Worm (Caenorhabditis elegans) whole organism, young adult: Measurements from ENCODE around the gene C06G1.1.

Source experiments
- B0261.1 ChIP-seq: sonication (generic microtip); optimal IDR thresholded peaks from 2 replicates; lab custom pipeline; 2016; ENCODE audit warnings: mild to moderate bottlenecking, missing genetic modification characterization, moderate library complexity, missing compliant biosample characterization
- C17E4.6 ChIP-seq: fragments of 200-800 bp; sonication (Bioruptor generic); IDR thresholded peaks from 2 replicates; pipeline ENCODE4 v1.3.6; 2022; ENCODE audit warnings: missing genetic modification reagents, missing genetic modification characterization, missing compliant biosample characterization
- D2030.7 ChIP-seq: fragments of 200-800 bp; sonication (Bioruptor generic); IDR thresholded peaks from 2 replicates; pipeline ENCODE4 v1.3.6; 2022; ENCODE audit warnings: missing genetic modification reagents, missing genetic modification characterization, missing compliant biosample characterization
- F37B4.10 ChIP-seq: fragments of 200-800 bp; sonication (Bioruptor generic); IDR thresholded peaks from 2 replicates; pipeline ENCODE4 v1.3.6; 2022; ENCODE audit warnings: missing genetic modification characterization, missing compliant biosample characterization
- F49E8.2 ChIP-seq: sonication (generic microtip); optimal IDR thresholded peaks from 3 replicates; lab custom pipeline; 2017; ENCODE audit warnings: missing genetic modification characterization, mild to moderate bottlenecking, missing compliant biosample characterization, antibody characterized with exemption, moderate library complexity; ENCODE audit not compliant: insufficient read depth
- F52B5.7 ChIP-seq: sonication (generic microtip); optimal IDR thresholded peaks from 2 replicates; lab custom pipeline; 2016; ENCODE audit warnings: mild to moderate bottlenecking, missing genetic modification characterization, missing compliant biosample characterization
- F57A8.1 ChIP-seq: fragments of 200-800 bp; sonication (Bioruptor generic); optimal IDR thresholded peaks from 2 replicates; lab custom pipeline; 2018; ENCODE audit warnings: mild to moderate bottlenecking, missing genetic modification characterization, moderate library complexity, missing compliant biosample characterization
- T07F8.4 ChIP-seq: sonication (generic microtip); optimal IDR thresholded peaks from 2 replicates; lab custom pipeline; 2016; ENCODE audit warnings: mild to moderate bottlenecking, missing genetic modification characterization, moderate library complexity, missing compliant biosample characterization
- Y95B8A.8 ChIP-seq: fragments of 200-800 bp; sonication (Bioruptor generic); IDR thresholded peaks from 2 replicates; pipeline ENCODE4 v1.3.6; 2022; ENCODE audit warnings: missing genetic modification reagents, missing genetic modification characterization, missing compliant biosample characterization
- ZK185.1 ChIP-seq: sonication (generic microtip); optimal IDR thresholded peaks from 2 replicates; lab custom pipeline; 2016; ENCODE audit warnings: mild to moderate bottlenecking, missing genetic modification characterization, missing compliant biosample characterization; ENCODE audit not compliant: poor library complexity, severe bottlenecking
- akir-1 ChIP-seq: fragments of 200-800 bp; sonication (Bioruptor generic); optimal IDR thresholded peaks from 2 replicates; lab custom pipeline; 2018; ENCODE audit warnings: mild to moderate bottlenecking, missing genetic modification characterization, moderate library complexity, missing compliant biosample characterization
- ama-1 ChIP-seq, 3 experiments: fragments of 150-350 bp in 1 of 3; sonication (generic microtip) in 2 of 3; optimal IDR thresholded peaks; 2 replicates each; lab custom pipeline; 2014 to 2018; ENCODE audit warnings: missing biosample characterization in 2 of 3, missing genetic modification characterization in 2 of 3, missing genetic modification reagents in 2 of 3
- athp-1 ChIP-seq: sonication (generic microtip); optimal IDR thresholded peaks from 2 replicates; lab custom pipeline; 2017; ENCODE audit warnings: mild to moderate bottlenecking, missing genetic modification characterization, missing compliant biosample characterization
- attf-6 ChIP-seq: fragments of 200-800 bp; sonication (Bioruptor generic); IDR thresholded peaks from 2 replicates; pipeline ENCODE4 v1.3.6; 2022; ENCODE audit warnings: missing genetic modification reagents, missing genetic modification characterization, missing compliant biosample characterization
- cebp-2 ChIP-seq: fragments of 200-800 bp; sonication (Bioruptor generic); IDR thresholded peaks from 2 replicates; pipeline ENCODE4 v1.3.6; 2022; ENCODE audit warnings: missing genetic modification characterization, missing compliant biosample characterization
- ceh-100 ChIP-seq: fragments of 200-800 bp; sonication (Bioruptor generic); IDR thresholded peaks from 2 replicates; pipeline ENCODE4 v1.3.6; 2022; ENCODE audit warnings: missing genetic modification reagents, missing genetic modification characterization, missing compliant biosample characterization
- ceh-58 ChIP-seq: fragments of 200-800 bp; sonication (Bioruptor generic); IDR thresholded peaks from 2 replicates; pipeline ENCODE4 v1.3.6; 2022; ENCODE audit warnings: missing genetic modification characterization, missing compliant biosample characterization
- ceh-79 ChIP-seq: sonication (generic microtip); optimal IDR thresholded peaks from 2 replicates; lab custom pipeline; 2017; ENCODE audit warnings: mild to moderate bottlenecking, missing genetic modification characterization, missing compliant biosample characterization
- chd-7 ChIP-seq: sonication (generic microtip); optimal IDR thresholded peaks from 2 replicates; lab custom pipeline; 2016; ENCODE audit warnings: mild to moderate bottlenecking, missing genetic modification characterization, moderate library complexity, missing compliant biosample characterization
- dox-1 ChIP-seq: fragments of 200-800 bp; sonication (Bioruptor generic); IDR thresholded peaks from 2 replicates; pipeline ENCODE4 v1.3.6; 2022; ENCODE audit warnings: missing genetic modification reagents, missing genetic modification characterization, missing compliant biosample characterization
- dpl-1 ChIP-seq: fragments of 150-350 bp; optimal IDR thresholded peaks from 2 replicates; lab custom pipeline; 2014; ENCODE audit warnings: missing biosample characterization, missing genetic modification reagents, missing genetic modification characterization
- egrh-3 ChIP-seq: fragments of 200-800 bp; sonication (Bioruptor generic); IDR thresholded peaks from 2 replicates; pipeline ENCODE4 v1.3.6; 2022; ENCODE audit warnings: missing genetic modification reagents, missing genetic modification characterization, missing compliant biosample characterization
- ekl-4 ChIP-seq: fragments of 200-800 bp; sonication (Bioruptor generic); IDR thresholded peaks from 2 replicates; pipeline ENCODE4 v1.3.6; 2022; ENCODE audit warnings: missing genetic modification reagents, missing genetic modification characterization, missing compliant biosample characterization
- fkh-3 ChIP-seq: sonication (generic microtip); optimal IDR thresholded peaks from 2 replicates; lab custom pipeline; 2016; ENCODE audit warnings: mild to moderate bottlenecking, missing genetic modification characterization, missing compliant biosample characterization
- him-1 ChIP-seq: sonication (generic microtip); optimal IDR thresholded peaks from 2 replicates; lab custom pipeline; 2016; ENCODE audit warnings: missing genotype, missing genetic modification reagents, missing genetic modification characterization, missing compliant biosample characterization
- hmg-1.2 ChIP-seq: fragments of 200-800 bp; sonication (Bioruptor generic); IDR thresholded peaks from 2 replicates; pipeline ENCODE4 v1.3.6; 2022; ENCODE audit warnings: missing genetic modification reagents, missing genetic modification characterization, missing compliant biosample characterization
- hmg-20 ChIP-seq: fragments of 200-800 bp; sonication (Bioruptor generic); IDR thresholded peaks from 2 replicates; pipeline ENCODE4 v1.3.6; 2022; ENCODE audit warnings: missing genetic modification reagents, missing genetic modification characterization, missing compliant biosample characterization
- hsf-1 ChIP-seq: fragments of 200-800 bp; sonication (Bioruptor generic); IDR thresholded peaks from 2 replicates; pipeline ENCODE4 v1.3.6; 2022; ENCODE audit warnings: missing genetic modification reagents, missing genetic modification characterization, missing compliant biosample characterization
- lsy-27 ChIP-seq: sonication (generic microtip); optimal IDR thresholded peaks from 2 replicates; lab custom pipeline; 2017; ENCODE audit warnings: missing genetic modification characterization, mild to moderate bottlenecking, missing compliant biosample characterization, antibody characterized with exemption, missing genotype, borderline replicate concordance; ENCODE audit not compliant: insufficient read depth
- mel-28 ChIP-seq: sonication (generic microtip); optimal IDR thresholded peaks from 2 replicates; lab custom pipeline; 2016; ENCODE audit warnings: borderline replicate concordance, mild to moderate bottlenecking, missing genetic modification characterization, missing compliant biosample characterization
- mes-4 ChIP-seq: sonication (generic microtip); optimal IDR thresholded peaks from 2 replicates; lab custom pipeline; 2016; ENCODE audit warnings: missing genotype, missing genetic modification characterization, missing compliant biosample characterization
- nfya-2 ChIP-seq: fragments of 200-800 bp; sonication (Bioruptor generic); IDR thresholded peaks from 2 replicates; pipeline ENCODE4 v1.3.6; 2022; ENCODE audit warnings: missing genetic modification reagents, missing genetic modification characterization, missing compliant biosample characterization
- repo-1 ChIP-seq: sonication (generic microtip); optimal IDR thresholded peaks from 2 replicates; lab custom pipeline; 2017; ENCODE audit warnings: mild to moderate bottlenecking, missing genetic modification characterization, missing compliant biosample characterization
- snpc-1.1 ChIP-seq: sonication (generic microtip); optimal IDR thresholded peaks from 2 replicates; lab custom pipeline; 2017; ENCODE audit warnings: missing genetic modification characterization, mild to moderate bottlenecking, missing compliant biosample characterization, antibody characterized with exemption, moderate library complexity, missing genotype, missing genetic modification reagents; ENCODE audit not compliant: insufficient read depth
- snpc-1.3 ChIP-seq: sonication (generic microtip); optimal IDR thresholded peaks from 2 replicates; lab custom pipeline; 2017; ENCODE audit warnings: missing genetic modification characterization, mild to moderate bottlenecking, missing compliant biosample characterization, antibody characterized with exemption, moderate library complexity, missing genotype, missing genetic modification reagents; ENCODE audit not compliant: insufficient read depth
- snpc-3.4 ChIP-seq: sonication (generic microtip); optimal IDR thresholded peaks from 2 replicates; lab custom pipeline; 2017; ENCODE audit warnings: missing genetic modification characterization, mild to moderate bottlenecking, missing compliant biosample characterization, antibody characterized with exemption, moderate library complexity, missing genotype, missing genetic modification reagents
- somi-1 ChIP-seq: fragments of 200-800 bp; sonication (Bioruptor generic); optimal IDR thresholded peaks from 2 replicates; lab custom pipeline; 2018; ENCODE audit warnings: mild to moderate bottlenecking, missing genetic modification characterization, missing compliant biosample characterization
- sptf-2 ChIP-seq: fragments of 200-800 bp; sonication (Bioruptor generic); optimal IDR thresholded peaks from 2 replicates; lab custom pipeline; 2018; ENCODE audit warnings: mild to moderate bottlenecking, missing genetic modification characterization, missing compliant biosample characterization
- unc-130 ChIP-seq: sonication (generic microtip); optimal IDR thresholded peaks from 2 replicates; lab custom pipeline; 2016; ENCODE audit warnings: missing genetic modification reagents, missing genetic modification characterization, missing compliant biosample characterization
- zfh-2 ChIP-seq: fragments of 200-800 bp; sonication (Bioruptor generic); conservative IDR thresholded peaks from 2 replicates; pipeline ENCODE4 v1.3.6; 2022; ENCODE audit warnings: missing genetic modification reagents, missing genetic modification characterization, missing compliant biosample characterization
- ztf-18 ChIP-seq: sonication (generic microtip); optimal IDR thresholded peaks from 2 replicates; lab custom pipeline; 2016; ENCODE audit warnings: missing genotype, mild to moderate bottlenecking, missing genetic modification characterization, missing compliant biosample characterization
- ztf-22 ChIP-seq: fragments of 200-800 bp; sonication (Bioruptor generic); optimal IDR thresholded peaks from 2 replicates; lab custom pipeline; 2018; ENCODE audit warnings: mild to moderate bottlenecking, missing genetic modification characterization, moderate library complexity, missing compliant biosample characterization
- ztf-25 ChIP-seq: fragments of 200-800 bp; sonication (Bioruptor generic); IDR thresholded peaks from 2 replicates; pipeline ENCODE4 v1.3.6; 2022; ENCODE audit warnings: missing genetic modification reagents, missing genetic modification characterization, missing compliant biosample characterization
- ztf-6 ChIP-seq: fragments of 200-800 bp; sonication (Bioruptor generic); IDR thresholded peaks from 2 replicates; pipeline ENCODE4 v1.3.6; 2022; ENCODE audit warnings: missing genetic modification reagents, missing genetic modification characterization, missing compliant biosample characterization

Gene C06G1.1

ce11 chrX:16633052-16633451 lies at the start of gene C06G1.1:
TSS of gene C06G1.1 (plus strand) at chrX:16633352.
- TF ChIP-seq ceh-79 (tag; lab: Kevin White, UChicago) = no peak
- no peak for TF ChIP-seq mes-4 (tag; lab: Kevin White, UChicago)
- no peak for TF ChIP-seq dpl-1 (GFP tag; lab: Kevin White, UChicago)
- no peak for TF ChIP-seq mel-28 (tag; lab: Kevin White, UChicago)
- TF ChIP-seq sptf-2 (GFP tag; lab: Kevin White, UChicago) = no peak
- TF ChIP-seq zfh-2 (GFP tag; lab: Robert Waterston, UW) = no peak
- TF ChIP-seq F49E8.2 (tag; lab: Kevin White, UChicago) = no peak
- no peak for TF ChIP-seq ceh-58
- TF ChIP-seq Y95B8A.8 = no peak
- no peak for TF ChIP-seq ztf-18
- no peak for TF ChIP-seq repo-1 (tag; lab: Kevin White, UChicago)
- TF ChIP-seq dox-1 (GFP tag; lab: Robert Waterston, UW) = no peak
- TF ChIP-seq fkh-3 (tag; lab: Kevin White, UChicago) = no peak
- TF ChIP-seq, all 124 proteins: peak for 0

DNA sequence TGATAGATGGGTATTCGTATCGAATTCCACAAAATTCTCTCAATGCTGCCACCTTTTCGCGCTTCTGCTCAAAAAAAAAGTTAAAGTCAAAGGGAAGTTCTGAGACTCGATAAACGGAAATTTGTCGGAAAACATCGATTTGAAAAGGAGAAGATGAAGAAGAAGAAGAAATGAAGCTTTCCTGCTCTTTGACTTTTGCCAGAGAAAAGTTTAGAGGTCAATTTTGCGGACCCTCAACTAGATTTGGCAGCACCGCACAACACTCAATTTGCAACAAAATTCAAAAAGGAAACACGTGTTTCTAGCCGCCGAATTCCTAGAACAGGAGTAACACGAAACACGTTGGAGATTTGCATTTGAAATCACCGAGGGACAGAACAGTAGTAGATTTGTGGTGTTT lies 45.0 kb upstream of the C06G1.1 start:
- TF ChIP-seq attf-6 = no peak
- no peak for TF ChIP-seq lsy-27 (tag; lab: Kevin White, UChicago)
- TF ChIP-seq repo-1 (tag; lab: Kevin White, UChicago) = no peak
- no peak for TF ChIP-seq C17E4.6
- TF ChIP-seq F57A8.1 (GFP tag; lab: Kevin White, UChicago) = no peak
- no peak for TF ChIP-seq ztf-6 (GFP tag; lab: Robert Waterston, UW)
- no peak for TF ChIP-seq T07F8.4 (tag; lab: Kevin White, UChicago)
- TF ChIP-seq somi-1 = no peak
- no peak for TF ChIP-seq ztf-25 (GFP tag; lab: Robert Waterston, UW)
- TF ChIP-seq ama-1 (optimal IDR thresholded peaks at IDR 0.05; lab: Kevin White, UChicago) = no peak
- no peak for TF ChIP-seq ama-1 (GFP tag; optimal IDR thresholded peaks at IDR 0.05; lab: Kevin White, UChicago)
- no peak for TF ChIP-seq F37B4.10
- TF ChIP-seq akir-1 (GFP tag; lab: Kevin White, UChicago) = no peak
- TF ChIP-seq hmg-1.2 = no peak
- TF ChIP-seq mes-4 (tag; lab: Kevin White, UChicago) = no peak
- no peak for TF ChIP-seq hsf-1 (GFP tag; lab: Robert Waterston, UW)
- TF ChIP-seq, all 124 proteins: peak for 0

DNA sequence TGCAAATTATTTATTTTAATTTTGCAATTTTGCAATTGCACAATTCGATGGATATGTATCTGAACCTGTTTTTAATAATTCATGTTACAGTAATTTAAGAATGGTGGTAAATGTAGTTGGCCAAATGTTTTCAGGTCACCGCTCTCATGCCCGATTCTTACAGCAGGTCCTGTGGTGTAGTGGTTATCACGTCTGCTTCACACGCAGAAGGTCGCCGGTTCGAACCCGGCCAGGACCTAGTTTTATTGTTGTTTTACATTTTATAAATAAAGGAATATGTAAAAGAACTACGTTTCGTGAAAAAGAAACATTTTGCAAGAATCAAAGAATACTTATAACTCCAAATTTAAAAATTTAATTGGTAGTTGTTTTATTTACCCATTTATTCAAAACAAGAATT lies 42.9 kb upstream of the C06G1.1 start:
- TF ChIP-seq cebp-2 (GFP tag; lab: Robert Waterston, UW) (0 out of 2 replicates have a peak, but pooled peaks have one; percentile 39), ZK185.1 (tag; lab: Kevin White, UChicago) (peak; percentile 38), chd-7 (tag; lab: Kevin White, UChicago) (peak; percentile 23), mel-28 (tag; lab: Kevin White, UChicago) (no peak), D2030.7 (GFP tag; lab: Robert Waterston, UW) (peak; percentile 69), nfya-2 (GFP tag; lab: Robert Waterston, UW) (no peak), snpc-1.1 (tag; lab: Kevin White, UChicago) (peak; percentile 55), egrh-3 (GFP tag; lab: Robert Waterston, UW) (no peak), ama-1 (optimal IDR thresholded peaks at IDR 0.05; lab: Kevin White, UChicago) (no peak), ama-1 (GFP tag; optimal IDR thresholded peaks at IDR 0.05; lab: Kevin White, UChicago) (peak in 1 of 2 experiments; percentile 27), lsy-27 (tag; lab: Kevin White, UChicago) (peak; percentile 62), B0261.1 (tag; lab: Kevin White, UChicago) (peak; percentile 64), snpc-3.4 (peak; percentile 65), ceh-100 (GFP tag; lab: Robert Waterston, UW) (no peak), ztf-22 (GFP tag; lab: Kevin White, UChicago) (no peak), hmg-20 (GFP tag; lab: Robert Waterston, UW) (no peak), snpc-1.3 (tag; lab: Kevin White, UChicago) (peak; percentile 47), ekl-4 (GFP tag; lab: Robert Waterston, UW) (peak; percentile 24; the same call in 1 of the 2 replicates), unc-130 (GFP tag; lab: Kevin White, UChicago) (no peak), F52B5.7 (no peak), athp-1 (tag; lab: Kevin White, UChicago) (no peak), dox-1 (GFP tag; lab: Robert Waterston, UW) (peak; percentile 23; the same call in 1 of the 2 replicates), sptf-2 (GFP tag; lab: Kevin White, UChicago) (no peak), him-1 (tag; lab: Kevin White, UChicago) (peak; percentile 58)
